Fruit fly (Drosophila melanogaster) whole organism, embryonic: ENCODE results near the gene firl.

ENCODE experiments used
- Antp ChIP-seq: fragments of 200-800 bp; sonication (Bioruptor generic); optimal IDR thresholded peaks from 3 replicates; lab custom pipeline; 2016; ENCODE audit warnings: missing biosample characterization, missing genetic modification characterization
- CG1647 ChIP-seq: fragments of 200-800 bp; sonication (Bioruptor generic); optimal IDR thresholded peaks from 3 replicates; lab custom pipeline; 2016; ENCODE audit warnings: missing biosample characterization, missing genetic modification characterization
- CG17186 ChIP-seq: fragments of 200-800 bp; sonication (Bioruptor generic); optimal IDR thresholded peaks from 3 replicates; lab custom pipeline; 2017; ENCODE audit warnings: missing biosample characterization, missing genetic modification reagents, missing genetic modification characterization
- CG1832 ChIP-seq: fragments of 200-800 bp; sonication (Bioruptor generic); optimal IDR thresholded peaks from 2 replicates; lab custom pipeline; 2017; ENCODE audit warnings: missing biosample characterization, mild to moderate bottlenecking, missing genetic modification characterization, inconsistent platforms
- CG18476 ChIP-seq: fragments of 200-800 bp; sonication (Bioruptor generic); optimal IDR thresholded peaks from 2 replicates; lab custom pipeline; 2016; ENCODE audit warnings: missing biosample characterization, mild to moderate bottlenecking, missing genetic modification characterization
- CG2199 ChIP-seq: fragments of 200-800 bp; sonication (Bioruptor generic); IDR thresholded peaks from 3 replicates; pipeline ENCODE4 v1.3.6; 2022; ENCODE audit warnings: missing biosample characterization, missing genetic modification characterization
- CG3065 ChIP-seq: fragments of 200-800 bp; sonication (Bioruptor generic); optimal IDR thresholded peaks from 2 replicates; lab custom pipeline; 2016; ENCODE audit warnings: missing biosample characterization, missing genetic modification characterization
- CG42726 ChIP-seq: fragments of 200-800 bp; sonication (Bioruptor generic); IDR thresholded peaks from 2 replicates; pipeline ENCODE4 v1.3.6; 2022; ENCODE audit warnings: missing biosample characterization, missing genetic modification characterization; ENCODE audit not compliant: partially characterized antibody
- CG6272 ChIP-seq: fragments of 200-800 bp; sonication (Bioruptor generic); IDR thresholded peaks from 2 replicates; pipeline ENCODE4 v1.3.6; 2022; ENCODE audit warnings: missing biosample characterization, missing genetic modification characterization
- CG6689 ChIP-seq: fragments of 200-800 bp; sonication (Bioruptor generic); IDR thresholded peaks from 2 replicates; pipeline ENCODE4 v1.3.6; 2022; ENCODE audit warnings: missing biosample characterization, missing genetic modification characterization
- CG6854 ChIP-seq: fragments of 200-800 bp; sonication (Bioruptor generic); optimal IDR thresholded peaks from 3 replicates; lab custom pipeline; 2017; ENCODE audit warnings: missing biosample characterization, mild to moderate bottlenecking, missing genetic modification characterization
- CG9437 ChIP-seq: fragments of 200-800 bp; sonication (Bioruptor generic); optimal IDR thresholded peaks from 2 replicates; lab custom pipeline; 2018; ENCODE audit warnings: missing biosample characterization, mild to moderate bottlenecking, missing genetic modification characterization
- Doc3 ChIP-seq: fragments of 200-800 bp; sonication (Bioruptor generic); IDR thresholded peaks from 3 replicates; pipeline ENCODE4 v1.3.6; 2022; ENCODE audit warnings: missing biosample characterization, missing genetic modification characterization; ENCODE audit not compliant: partially characterized antibody
- Fer1 ChIP-seq: fragments of 200-800 bp; sonication (Bioruptor generic); optimal IDR thresholded peaks from 2 replicates; lab custom pipeline; 2017; ENCODE audit warnings: missing biosample characterization, mild to moderate bottlenecking, missing genetic modification characterization
- HLH3B ChIP-seq: fragments of 200-800 bp; sonication (Bioruptor generic); IDR thresholded peaks from 2 replicates; pipeline ENCODE4 v1.3.6; 2022; ENCODE audit warnings: missing biosample characterization, missing genetic modification characterization
- HLH54F ChIP-seq: fragments of 200-800 bp; sonication (Bioruptor generic); optimal IDR thresholded peaks from 3 replicates; lab custom pipeline; 2016; ENCODE audit warnings: missing biosample characterization, missing genetic modification characterization
- Hmx ChIP-seq: fragments of 200-800 bp; sonication (Bioruptor generic); optimal IDR thresholded peaks from 2 replicates; lab custom pipeline; 2016; ENCODE audit warnings: missing biosample characterization, missing genetic modification characterization
- Hr3 ChIP-seq: fragments of 200-800 bp; sonication (Bioruptor generic); optimal IDR thresholded peaks from 3 replicates; lab custom pipeline; 2016; ENCODE audit warnings: missing biosample characterization, missing genetic modification characterization
- Hr78 ChIP-seq, 2 experiments: fragments of 200-800 bp in 1 of 2; fragments of >200 bp in 1 of 2; sonication (Bioruptor generic) in 1 of 2; optimal IDR thresholded peaks; 2 replicates each; lab custom pipeline; 2017 to 2019; ENCODE audit warnings: missing biosample characterization in 2 of 2, missing genetic modification characterization in 2 of 2, mild to moderate bottlenecking in 1 of 2, moderate library complexity in 1 of 2
- Mes4 ChIP-seq: fragments of 200-800 bp; sonication (Bioruptor generic); optimal IDR thresholded peaks from 2 replicates; lab custom pipeline; 2016; ENCODE audit warnings: missing biosample characterization, missing genetic modification characterization
- Nf-YA ChIP-seq: fragments of 200-800 bp; sonication (Bioruptor generic); IDR thresholded peaks from 2 replicates; pipeline ENCODE4 v1.3.6; 2022; ENCODE audit warnings: missing biosample characterization, missing genetic modification characterization
- Six4 ChIP-seq: fragments of 200-800 bp; sonication (Bioruptor generic); optimal IDR thresholded peaks from 2 replicates; lab custom pipeline; 2016; ENCODE audit warnings: missing biosample characterization, missing genetic modification characterization
- Sry-δ ChIP-seq: fragments of 200-800 bp; sonication (Bioruptor generic); optimal IDR thresholded peaks from 2 replicates; lab custom pipeline; 2016; ENCODE audit warnings: missing biosample characterization, missing genetic modification characterization
- TFAM ChIP-seq: fragments of 200-800 bp; sonication (Bioruptor generic); optimal IDR thresholded peaks from 2 replicates; lab custom pipeline; 2017; ENCODE audit warnings: missing biosample characterization, missing genetic modification characterization, inconsistent platforms
- Tbp ChIP-seq: fragments of >200 bp; optimal IDR thresholded peaks from 2 replicates; lab custom pipeline; 2018; ENCODE audit warnings: missing biosample characterization, missing genetic modification characterization
- Vsx1 ChIP-seq: fragments of 200-800 bp; sonication (Bioruptor generic); optimal IDR thresholded peaks from 2 replicates; lab custom pipeline; 2017; ENCODE audit warnings: missing biosample characterization, mild to moderate bottlenecking, missing genetic modification characterization, missing genetic modification reagents
- Xbp1 ChIP-seq: fragments of 200-800 bp; sonication (Bioruptor generic); optimal IDR thresholded peaks from 3 replicates; lab custom pipeline; 2016; ENCODE audit warnings: missing biosample characterization, mild to moderate bottlenecking, missing genetic modification characterization
- al ChIP-seq: fragments of 200-800 bp; sonication (Bioruptor generic); IDR thresholded peaks from 2 replicates; pipeline ENCODE4 v1.3.6; 2022; ENCODE audit warnings: missing biosample characterization, missing genetic modification characterization
- dpn ChIP-seq, 2 experiments: fragments of 200-800 bp; sonication (Bioruptor generic); optimal IDR thresholded peaks; 3 replicates each; lab custom pipeline; 2016; ENCODE audit warnings: missing biosample characterization in 2 of 2, missing genetic modification characterization in 2 of 2
- gcm2 ChIP-seq: fragments of 200-800 bp; sonication (Bioruptor generic); optimal IDR thresholded peaks from 2 replicates; lab custom pipeline; 2016; ENCODE audit warnings: missing biosample characterization, missing genetic modification characterization
- gfzf ChIP-seq: fragments of 200-800 bp; sonication (Bioruptor generic); optimal IDR thresholded peaks from 2 replicates; lab custom pipeline; 2016; ENCODE audit warnings: missing biosample characterization, mild to moderate bottlenecking, missing genetic modification characterization, moderate library complexity
- inv ChIP-seq: fragments of 200-800 bp; sonication (Bioruptor generic); IDR thresholded peaks from 2 replicates; pipeline ENCODE4 v1.3.6; 2022; ENCODE audit warnings: missing biosample characterization, missing genetic modification characterization; ENCODE audit not compliant: partially characterized antibody
- kay ChIP-seq: fragments of 200-800 bp; sonication (Bioruptor generic); optimal IDR thresholded peaks from 2 replicates; lab custom pipeline; 2016; ENCODE audit warnings: missing biosample characterization, missing genetic modification characterization
- nom ChIP-seq: fragments of 200-800 bp; sonication (Bioruptor generic); optimal IDR thresholded peaks from 2 replicates; lab custom pipeline; 2017; ENCODE audit warnings: missing biosample characterization, missing genetic modification characterization, mild to moderate bottlenecking, moderate library complexity, missing genetic modification reagents
- onecut ChIP-seq: fragments of 200-800 bp; sonication (Bioruptor generic); IDR thresholded peaks from 2 replicates; pipeline ENCODE4 v1.3.6; 2022; ENCODE audit warnings: missing biosample characterization, missing genetic modification characterization
- otp ChIP-seq: fragments of 200-800 bp; sonication (Bioruptor generic); IDR thresholded peaks from 3 replicates; pipeline ENCODE4, ENCODE4 v1.3.6; 2022; ENCODE audit warnings: missing biosample characterization, missing genetic modification characterization
- peb ChIP-seq: fragments of 200-800 bp; sonication (Bioruptor generic); IDR thresholded peaks from 2 replicates; pipeline ENCODE4 v1.3.6; 2022; ENCODE audit warnings: missing biosample characterization, missing genetic modification characterization
- pfk ChIP-seq: fragments of 200-800 bp; sonication (Bioruptor generic); optimal IDR thresholded peaks from 2 replicates; lab custom pipeline; 2018; ENCODE audit warnings: missing biosample characterization, mild to moderate bottlenecking, missing genetic modification characterization, moderate library complexity
- psq ChIP-seq: fragments of 200-800 bp; sonication (Bioruptor generic); optimal IDR thresholded peaks from 2 replicates; lab custom pipeline; 2017; ENCODE audit warnings: missing biosample characterization, missing genetic modification characterization
- pum ChIP-seq: fragments of 200-800 bp; sonication (Bioruptor generic); optimal IDR thresholded peaks from 2 replicates; lab custom pipeline; 2016; ENCODE audit warnings: missing biosample characterization, missing genetic modification characterization
- repo ChIP-seq: fragments of 200-800 bp; sonication (Bioruptor generic); optimal IDR thresholded peaks from 2 replicates; lab custom pipeline; 2016; ENCODE audit warnings: missing biosample characterization, missing genetic modification characterization
- schlank ChIP-seq: fragments of 200-800 bp; sonication (Bioruptor generic); optimal IDR thresholded peaks from 2 replicates; lab custom pipeline; 2018; ENCODE audit warnings: missing biosample characterization, mild to moderate bottlenecking, missing genetic modification characterization
- scrt ChIP-seq: fragments of 200-800 bp; sonication (Bioruptor generic); optimal IDR thresholded peaks from 2 replicates; lab custom pipeline; 2018; ENCODE audit warnings: missing biosample characterization, mild to moderate bottlenecking, missing genetic modification characterization, moderate library complexity
- sens ChIP-seq: fragments of 200-800 bp; sonication (Bioruptor generic); peaks from one replicate; lab custom pipeline; 2016; ENCODE audit warnings: missing biosample characterization, missing genetic modification characterization
- tio ChIP-seq: fragments of 200-800 bp; sonication (Bioruptor generic); optimal IDR thresholded peaks from 2 replicates; lab custom pipeline; 2017; ENCODE audit warnings: missing biosample characterization, missing genetic modification characterization, inconsistent platforms
- trem ChIP-seq: fragments of 200-800 bp; optimal IDR thresholded peaks from 3 replicates; lab custom pipeline; 2019; ENCODE audit warnings: missing biosample characterization, mild to moderate bottlenecking, missing genetic modification characterization, moderate library complexity
- unc-4 ChIP-seq: fragments of 200-800 bp; sonication (Bioruptor generic); IDR thresholded peaks from 2 replicates; pipeline ENCODE4 v1.3.6; 2022; ENCODE audit warnings: missing biosample characterization, missing genetic modification characterization; ENCODE audit not compliant: partially characterized antibody
- wdn ChIP-seq: fragments of 200-800 bp; sonication (Bioruptor generic); IDR thresholded peaks from 2 replicates; pipeline ENCODE4 v1.3.6; 2022; ENCODE audit warnings: missing biosample characterization, missing genetic modification characterization

Gene firl

dm6 chr2L:12026458-12027431 lies 39.8 kb downstream of the firl start (continued):
- TF ChIP-seq wdn (GFP tag; lab: Robert Waterston, UW) (no peak), Xbp1 (GFP tag; lab: Kevin White, UChicago) (peak; percentile 61), tio (GFP tag; lab: Kevin White, UChicago) (peak; percentile 69), Doc3 (GFP tag; lab: Robert Waterston, UW) (0 out of 3 replicates have a peak, but pooled peaks have one; percentile 21), TFAM (GFP tag; lab: Kevin White, UChicago) (no peak), Sry-δ (peak; percentile 29), Tbp (GFP tag; lab: Kevin White, UChicago) (no peak), CG17186 (no peak), CG2199 (GFP tag; lab: Robert Waterston, UW) (0 out of 3 replicates have a peak, but pooled peaks have one; percentile 69), scrt (GFP tag; lab: Kevin White, UChicago) (peak; percentile 6), CG42726 (GFP tag; lab: Robert Waterston, UW) (no peak), CG9437 (GFP tag; lab: Kevin White, UChicago) (peak; percentile 83), kay (GFP tag; lab: Kevin White, UChicago) (no peak), CG1647 (GFP tag; lab: Kevin White, UChicago) (no peak), Hr3 (GFP tag; lab: Kevin White, UChicago) (peak; percentile 56), HLH54F (GFP tag; lab: Kevin White, UChicago) (peak; percentile 18), sens (GFP tag; lab: Kevin White, UChicago) (peak; percentile 68), CG1832 (GFP tag; lab: Kevin White, UChicago) (no peak), Mes4 (GFP tag; lab: Kevin White, UChicago) (peak; percentile 29), Six4 (peak; percentile 44), Hr78 (GFP tag; optimal IDR thresholded peaks at IDR 0.05; lab: Kevin White, UChicago) (peak in 1 of 2 experiments; percentile 16), Vsx1 (peak; percentile 43), gfzf (GFP tag; lab: Kevin White, UChicago) (no peak), onecut (GFP tag; lab: Robert Waterston, UW) (peak; percentile 23; the same call in 1 of the 2 replicates), CG3065 (GFP tag; lab: Kevin White, UChicago) (no peak), gcm2 (GFP tag; lab: Kevin White, UChicago) (peak; percentile 47), schlank (tag; lab: Kevin White, UChicago) (no peak), psq (GFP tag; lab: Kevin White, UChicago) (no peak), unc-4 (GFP tag; lab: Robert Waterston, UW) (no peak; the same call in 1 of the 2 replicates), Antp (GFP tag; lab: Kevin White, UChicago) (no peak), dpn (GFP tag; optimal IDR thresholded peaks at IDR 0.05; lab: Kevin White, UChicago) (peak in 1 of 2 experiments; percentile 40), al (GFP tag; lab: Robert Waterston, UW) (no peak), CG6272 (GFP tag; lab: Robert Waterston, UW) (peak; percentile 24; the same call in 1 of the 2 replicates), pfk (GFP tag; lab: Kevin White, UChicago) (no peak), HLH3B (GFP tag; lab: Robert Waterston, UW) (no peak), trem (peak; percentile 5), inv (GFP tag; lab: Robert Waterston, UW) (no peak), CG18476 (peak; percentile 35), CG6854 (GFP tag; lab: Kevin White, UChicago) (no peak), otp (no peak), peb (GFP tag; lab: Robert Waterston, UW) (no peak), CG6689 (GFP tag; lab: Robert Waterston, UW) (no peak; the same call in none of the 2 replicates), Hmx (no peak), pum (GFP tag; lab: Kevin White, UChicago) (no peak), Fer1 (GFP tag; lab: Kevin White, UChicago) (no peak), repo (GFP tag; lab: Kevin White, UChicago) (no peak), nom (GFP tag; lab: Kevin White, UChicago) (peak; percentile 98), Nf-YA (GFP tag; lab: Robert Waterston, UW) (no peak)
